Worm (Caenorhabditis elegans) whole organism, L4 larva: ENCODE data around the gene C44B7.11.

Source experiments
- D1046.2 ChIP-seq: fragments of 200-800 bp; sonication (Bioruptor generic); IDR thresholded peaks from 2 replicates; pipeline ENCODE4 v1.3.6; 2022; ENCODE audit warnings: missing genetic modification characterization, missing compliant biosample characterization
- F10B5.3 ChIP-seq: sonication (generic microtip); optimal IDR thresholded peaks from 2 replicates; lab custom pipeline; 2016; ENCODE audit warnings: mild to moderate bottlenecking, missing genetic modification characterization, missing compliant biosample characterization
- F44E2.7 ChIP-seq: fragments of 200-800 bp; sonication (Bioruptor generic); IDR thresholded peaks from 2 replicates; pipeline ENCODE4 v2.1.2; 2022; ENCODE audit warnings: missing genetic modification characterization, missing compliant biosample characterization
- T20F7.1 ChIP-seq: fragments of 200-800 bp; sonication (Bioruptor generic); optimal IDR thresholded peaks from 2 replicates; lab custom pipeline; 2018; ENCODE audit warnings: mild to moderate bottlenecking, missing genetic modification characterization, missing compliant biosample characterization
- Y48G9A.11 ChIP-seq: fragments of 200-800 bp; sonication (Bioruptor generic); IDR thresholded peaks from 2 replicates; pipeline ENCODE4 v1.3.6; 2022; ENCODE audit warnings: missing genetic modification reagents, missing genetic modification characterization, missing compliant biosample characterization
- ZK337.2 ChIP-seq: fragments of 200-800 bp; sonication (Bioruptor generic); IDR thresholded peaks from 2 replicates; pipeline ENCODE4 v1.3.6; 2022; ENCODE audit warnings: missing genetic modification reagents, missing genetic modification characterization, missing compliant biosample characterization
- aha-1 ChIP-seq: fragments of 150-350 bp; peaks from one replicate; lab custom pipeline; 2014; ENCODE audit warnings: missing biosample characterization, missing genetic modification characterization
- aly-2 ChIP-seq: sonication (generic microtip); optimal IDR thresholded peaks from 2 replicates; lab custom pipeline; 2018; ENCODE audit warnings: missing biosample characterization, missing genetic modification characterization
- arid-1 ChIP-seq: fragments of 200-800 bp; sonication (Bioruptor generic); conservative IDR thresholded peaks from 2 replicates; pipeline ENCODE4 v1.3.6; 2022; ENCODE audit warnings: missing genetic modification reagents, missing genetic modification characterization, missing compliant biosample characterization
- ceh-20 ChIP-seq: fragments of 200-800 bp; sonication (Bioruptor generic); IDR thresholded peaks from 2 replicates; pipeline ENCODE4 v1.3.6; 2022; ENCODE audit warnings: missing genetic modification reagents, missing genetic modification characterization, missing compliant biosample characterization
- ceh-44 ChIP-seq: fragments of 200-800 bp; sonication (Bioruptor generic); IDR thresholded peaks from 2 replicates; pipeline ENCODE4 v1.3.6; 2022; ENCODE audit warnings: missing genetic modification reagents, missing genetic modification characterization, missing compliant biosample characterization
- ceh-62 ChIP-seq: sonication (generic microtip); optimal IDR thresholded peaks from 2 replicates; lab custom pipeline; 2017; ENCODE audit warnings: missing biosample characterization, missing genetic modification characterization
- ces-1 ChIP-seq: fragments of 150-350 bp; sonication (generic microtip); optimal IDR thresholded peaks from 4 replicates; lab custom pipeline; 2014; ENCODE audit warnings: missing biosample characterization, missing genetic modification reagents, missing genetic modification characterization
- daf-16 ChIP-seq, 3 experiments: sonication (generic microtip); optimal IDR thresholded peaks; 2 replicates each; lab custom pipeline; 2016 to 2017; ENCODE audit warnings: missing genetic modification characterization in 3 of 3, missing genetic modification reagents in 3 of 3, mild to moderate bottlenecking in 2 of 3, missing compliant biosample characterization in 2 of 3, missing biosample characterization in 1 of 3, moderate library complexity in 1 of 3
- dmd-6 ChIP-seq: fragments of 200-800 bp; sonication (Bioruptor generic); IDR thresholded peaks from 2 replicates; pipeline ENCODE4 v1.3.6; 2022; ENCODE audit warnings: missing genetic modification reagents, missing genetic modification characterization, missing compliant biosample characterization
- dmd-8 ChIP-seq: fragments of 200-800 bp; sonication (Bioruptor generic); IDR thresholded peaks from 2 replicates; pipeline ENCODE4 v1.3.6; 2022; ENCODE audit warnings: missing genetic modification characterization, missing compliant biosample characterization
- dve-1 ChIP-seq: sonication (generic microtip); optimal IDR thresholded peaks from 2 replicates; lab custom pipeline; 2017; ENCODE audit warnings: antibody characterized with exemption, mild to moderate bottlenecking, missing genetic modification characterization, missing compliant biosample characterization; ENCODE audit not compliant: insufficient read depth
- gei-8 ChIP-seq: fragments of 200-800 bp; sonication (Bioruptor generic); optimal IDR thresholded peaks from 2 replicates; lab custom pipeline; 2018; ENCODE audit warnings: mild to moderate bottlenecking, missing genetic modification characterization, missing compliant biosample characterization
- hif-1 ChIP-seq, 2 experiments: sonication (generic microtip); optimal IDR thresholded peaks; 2 replicates each; lab custom pipeline; 2016 to 2017; ENCODE audit warnings: missing compliant biosample characterization in 2 of 2, missing genetic modification characterization in 2 of 2, missing genetic modification reagents in 2 of 2, missing genotype in 2 of 2, mild to moderate bottlenecking in 1 of 2
- hlh-11 ChIP-seq: fragments of 200-800 bp; sonication (Bioruptor generic); optimal IDR thresholded peaks from 2 replicates; lab custom pipeline; 2018; ENCODE audit warnings: mild to moderate bottlenecking, missing genetic modification characterization, missing compliant biosample characterization
- lin-1 ChIP-seq: fragments of 200-800 bp; sonication (Bioruptor generic); IDR thresholded peaks from 2 replicates; pipeline ENCODE4 v1.3.6; 2022; ENCODE audit warnings: missing genetic modification reagents, missing genetic modification characterization, missing compliant biosample characterization
- lin-13 ChIP-seq: fragments of 150-350 bp; optimal IDR thresholded peaks from 2 replicates; lab custom pipeline; 2014; ENCODE audit warnings: missing biosample characterization, missing genetic modification reagents, missing genetic modification characterization
- lin-29 ChIP-seq: fragments of 200-800 bp; sonication (Bioruptor generic); IDR thresholded peaks from 2 replicates; pipeline ENCODE4 v1.3.6; 2022; ENCODE audit warnings: missing genetic modification reagents, missing genetic modification characterization, missing compliant biosample characterization
- lsy-2 ChIP-seq, 2 experiments: fragments of 150-350 bp in 1 of 2; sonication (generic microtip) in 1 of 2; optimal IDR thresholded peaks; 2 replicates each; lab custom pipeline; 2014 to 2017; ENCODE audit warnings: missing biosample characterization in 2 of 2, missing genetic modification characterization in 2 of 2
- mdl-1 ChIP-seq, 2 experiments: fragments of 150-350 bp in 1 of 2; sonication (generic microtip) in 1 of 2; optimal IDR thresholded peaks; 2 replicates each; lab custom pipeline; 2014 to 2017; ENCODE audit warnings: missing biosample characterization in 2 of 2, missing genetic modification characterization in 2 of 2
- mep-1 ChIP-seq: fragments of 150-350 bp; sonication (generic microtip); optimal IDR thresholded peaks from 3 replicates; lab custom pipeline; 2014; ENCODE audit warnings: missing biosample characterization, missing genetic modification characterization
- mxl-3 ChIP-seq: fragments of 200-800 bp; sonication (Bioruptor generic); optimal IDR thresholded peaks from 2 replicates; lab custom pipeline; 2018; ENCODE audit warnings: mild to moderate bottlenecking, missing genetic modification characterization, missing compliant biosample characterization
- nhr-111 ChIP-seq: fragments of 200-800 bp; sonication (Bioruptor generic); optimal IDR thresholded peaks from 2 replicates; lab custom pipeline; 2018; ENCODE audit warnings: mild to moderate bottlenecking, missing genetic modification characterization, missing compliant biosample characterization
- nhr-28 ChIP-seq: fragments of 150-350 bp; optimal IDR thresholded peaks from 2 replicates; lab custom pipeline; 2014; ENCODE audit warnings: missing biosample characterization, missing genetic modification characterization
- nhr-42 ChIP-seq: fragments of 200-800 bp; sonication (Bioruptor generic); IDR thresholded peaks from 2 replicates; pipeline ENCODE4 v1.3.6; 2022; ENCODE audit warnings: missing genetic modification characterization, missing compliant biosample characterization
- nhr-77 ChIP-seq: fragments of 150-350 bp; optimal IDR thresholded peaks from 2 replicates; lab custom pipeline; 2014; ENCODE audit warnings: missing biosample characterization, missing genetic modification characterization
- pqm-1 ChIP-seq: sonication (generic microtip); optimal IDR thresholded peaks from 2 replicates; lab custom pipeline; 2017; ENCODE audit warnings: missing biosample characterization, missing genetic modification characterization
- tra-1 ChIP-seq: fragments of 200-800 bp; sonication (Bioruptor generic); IDR thresholded peaks from 2 replicates; pipeline ENCODE4 v1.3.6; 2022; ENCODE audit warnings: missing genetic modification reagents, missing genetic modification characterization, missing compliant biosample characterization
- unc-62 ChIP-seq, 3 experiments: fragments of 150-350 bp in 1 of 3; sonication (generic microtip); optimal IDR thresholded peaks in 2 of 3; peaks in 1 of 3; 1 replicate in 1 of 3; 2 replicates in 2 of 3; lab custom pipeline; 2014 to 2017; ENCODE audit warnings: missing biosample characterization in 3 of 3, missing genetic modification characterization in 3 of 3, missing genetic modification reagents in 3 of 3, missing genotype in 1 of 3
- vab-7 ChIP-seq: fragments of 200-800 bp; sonication (Bioruptor generic); IDR thresholded peaks from 2 replicates; pipeline ENCODE4 v1.3.6; 2022; ENCODE audit warnings: missing genetic modification reagents, missing genetic modification characterization, missing compliant biosample characterization
- zag-1 ChIP-seq: fragments of 150-350 bp; optimal IDR thresholded peaks from 2 replicates; lab custom pipeline; 2014; ENCODE audit warnings: missing biosample characterization, missing genetic modification characterization
- zfp-3 ChIP-seq: fragments of 200-800 bp; sonication (Bioruptor generic); conservative IDR thresholded peaks from 2 replicates; pipeline ENCODE4 v1.3.6; 2022; ENCODE audit warnings: missing genetic modification reagents, missing genetic modification characterization, missing compliant biosample characterization
- zip-2 ChIP-seq: fragments of 150-350 bp; optimal IDR thresholded peaks from 2 replicates; lab custom pipeline; 2014; ENCODE audit warnings: missing biosample characterization, missing genetic modification characterization

The C44B7.11 gene

ce11 chrII:6883716-6884115 is 13.6 kb downstream of the C44B7.11 start, which contains the start of gene pmp-1:
Gene pmp-1 (minus strand): TSS chrII:6883754.
- TF ChIP-seq D1046.2 (GFP tag; lab: Robert Waterston, UW) = no peak
- peak; percentile 62 for TF ChIP-seq nhr-28 (tag; lab: Kevin White, UChicago)
- TF ChIP-seq hlh-11 (tag; lab: Kevin White, UChicago) = peak; percentile 39
- no peak for TF ChIP-seq zip-2
- TF ChIP-seq lin-29 (GFP tag; lab: Robert Waterston, UW) = no peak
- peak; percentile 9 for TF ChIP-seq nhr-77
- TF ChIP-seq dve-1 (tag; lab: Kevin White, UChicago) = peak; percentile 48
- TF ChIP-seq mdl-1 (tag; optimal IDR thresholded peaks at IDR 0.05; lab: Kevin White, UChicago) = no peak
- peak; percentile 93 for TF ChIP-seq pqm-1 (tag; lab: Kevin White, UChicago)
- no peak for TF ChIP-seq vab-7 (GFP tag; lab: Robert Waterston, UW)
- peak; percentile 61; the same call in 1 of the 2 replicates for TF ChIP-seq lin-1 (GFP tag; lab: Robert Waterston, UW)
- TF ChIP-seq ceh-20 (GFP tag; lab: Robert Waterston, UW) = peak; percentile 44; the same call in 1 of the 2 replicates
- no peak for TF ChIP-seq mep-1 (tag; lab: Kevin White, UChicago)
- no peak for TF ChIP-seq ZK337.2 (GFP tag; lab: Robert Waterston, UW)
- TF ChIP-seq nhr-111 (GFP tag; lab: Kevin White, UChicago) = no peak
- TF ChIP-seq daf-16 (GFP tag; optimal IDR thresholded peaks at IDR 0.05; lab: Kevin White, UChicago) = no peak
- TF ChIP-seq daf-16 (tag; optimal IDR thresholded peaks at IDR 0.05; lab: Kevin White, UChicago) = peak; percentile 43
- TF ChIP-seq dmd-6 (GFP tag; lab: Robert Waterston, UW) = peak; percentile 54

ce11 chrII:6882335-6882734 is 15.0 kb downstream of the C44B7.11 start:
- TF ChIP-seq aha-1 (tag; lab: Kevin White, UChicago) (peak; percentile 63), lin-1 (GFP tag; lab: Robert Waterston, UW) (no peak)
- TF ChIP-seq, all 104 proteins: peak for 1

ce11 chrII:6880067-6880466 is 17.3 kb downstream of the C44B7.11 start, which contains the start of gene C44B7.7:
Gene C44B7.7 (minus strand): TSS chrII:6880167.
- TF ChIP-seq Y48G9A.11 (GFP tag; lab: Robert Waterston, UW) = no peak
- no peak for TF ChIP-seq ces-1 (GFP tag; lab: Kevin White, UChicago)
- no peak for TF ChIP-seq dmd-8 (GFP tag; lab: Robert Waterston, UW)
- no peak for TF ChIP-seq hif-1 (tag; optimal IDR thresholded peaks at IDR 0.05; lab: Kevin White, UChicago)
- TF ChIP-seq zag-1 (tag; lab: Kevin White, UChicago) = no peak
- TF ChIP-seq lsy-2 (tag; optimal IDR thresholded peaks at IDR 0.05; lab: Kevin White, UChicago) = no peak
- no peak for TF ChIP-seq gei-8 (GFP tag; lab: Kevin White, UChicago)
- no peak for TF ChIP-seq arid-1 (GFP tag; lab: Robert Waterston, UW)
- no peak for TF ChIP-seq T20F7.1 (GFP tag; lab: Kevin White, UChicago)
- TF ChIP-seq aly-2 (tag; lab: Kevin White, UChicago) = no peak
- TF ChIP-seq daf-16 (GFP tag; optimal IDR thresholded peaks at IDR 0.05; lab: Kevin White, UChicago) = no peak
- no peak for TF ChIP-seq daf-16 (tag; optimal IDR thresholded peaks at IDR 0.05; lab: Kevin White, UChicago)

- TF ChIP-seq nhr-28 (tag; lab: Kevin White, UChicago) (peak; percentile 26), ceh-20 (GFP tag; lab: Robert Waterston, UW) (no peak), ces-1 (GFP tag; lab: Kevin White, UChicago) (no peak)
Observed at ce11 chrII:6877881-6878280, 19.5 kb downstream of the C44B7.11 start.

ce11 chrII:6876957-6877356 is 20.4 kb downstream of the C44B7.11 start, which contains the start of gene slc-36.5:
Gene slc-36.5 (minus strand): TSS chrII:6877057.
- TF ChIP-seq pqm-1 (tag; lab: Kevin White, UChicago) (no peak), nhr-42 (no peak), mxl-3 (GFP tag; lab: Kevin White, UChicago) (no peak), lin-13 (no peak), ceh-62 (tag; lab: Kevin White, UChicago) (no peak), F44E2.7 (GFP tag; lab: Robert Waterston, UW) (no peak), aly-2 (tag; lab: Kevin White, UChicago) (no peak), dmd-6 (GFP tag; lab: Robert Waterston, UW) (no peak), lsy-2 (tag; optimal IDR thresholded peaks at IDR 0.05; lab: Kevin White, UChicago) (no peak), nhr-111 (GFP tag; lab: Kevin White, UChicago) (no peak), mdl-1 (tag; optimal IDR thresholded peaks at IDR 0.05; lab: Kevin White, UChicago) (no peak), zfp-3 (GFP tag; lab: Robert Waterston, UW) (no peak), lin-29 (GFP tag; lab: Robert Waterston, UW) (no peak), unc-62 (GFP tag; optimal IDR thresholded peaks at IDR 0.05 in 1 of 2; lab: Kevin White, UChicago) (no peak), unc-62 (tag; optimal IDR thresholded peaks at IDR 0.05; lab: Kevin White, UChicago) (no peak), F10B5.3 (tag; lab: Kevin White, UChicago) (no peak), ceh-44 (GFP tag; lab: Robert Waterston, UW) (no peak), zag-1 (tag; lab: Kevin White, UChicago) (no peak), dmd-8 (GFP tag; lab: Robert Waterston, UW) (no peak), tra-1 (GFP tag; lab: Robert Waterston, UW) (no peak)
